Worm (Caenorhabditis elegans) whole organism, early embryonic: ENCODE measurements around the gene H37A05.2.

Experiments
- B0310.2 ChIP-seq: sonication (generic microtip); optimal IDR thresholded peaks from 2 replicates; lab custom pipeline; 2016; ENCODE audit warnings: mild to moderate bottlenecking, missing genetic modification characterization, missing compliant biosample characterization
- F13C5.2 ChIP-seq: sonication (generic microtip); optimal IDR thresholded peaks from 2 replicates; lab custom pipeline; 2017; ENCODE audit warnings: mild to moderate bottlenecking, missing genetic modification characterization, inconsistent platforms, missing compliant biosample characterization
- aly-1 ChIP-seq: sonication (generic microtip); optimal IDR thresholded peaks from 2 replicates; lab custom pipeline; 2016; ENCODE audit warnings: missing genetic modification characterization, missing compliant biosample characterization
- ama-1 ChIP-seq: fragments of 150-350 bp; optimal IDR thresholded peaks from 2 replicates; lab custom pipeline; 2014
- ceh-13 ChIP-seq: fragments of 200-800 bp; sonication (Bioruptor generic); optimal IDR thresholded peaks from 2 replicates; lab custom pipeline; 2018; ENCODE audit warnings: mild to moderate bottlenecking, missing genetic modification characterization, missing compliant biosample characterization
- ceh-36 ChIP-seq: sonication (generic microtip); optimal IDR thresholded peaks from 2 replicates; lab custom pipeline; 2016; ENCODE audit warnings: missing genetic modification characterization, inconsistent platforms, missing compliant biosample characterization
- ets-7 ChIP-seq: sonication (generic microtip); optimal IDR thresholded peaks from 2 replicates; lab custom pipeline; 2016; ENCODE audit warnings: missing genotype, missing genetic modification characterization, missing compliant biosample characterization
- flt-1 ChIP-seq: fragments of 200-800 bp; sonication (Bioruptor generic); IDR thresholded peaks from 2 replicates; pipeline ENCODE4 v1.3.6; 2022; ENCODE audit warnings: missing genetic modification characterization, missing compliant biosample characterization
- hmbx-1 ChIP-seq: sonication (generic microtip); optimal IDR thresholded peaks from 2 replicates; lab custom pipeline; 2016; ENCODE audit warnings: mild to moderate bottlenecking, missing genetic modification characterization, missing compliant biosample characterization
- hmg-4 ChIP-seq: fragments of 200-800 bp; sonication (Bioruptor generic); optimal IDR thresholded peaks from 2 replicates; lab custom pipeline; 2018; ENCODE audit warnings: mild to moderate bottlenecking, missing genetic modification characterization, missing compliant biosample characterization
- hnd-1 ChIP-seq: sonication (generic microtip); optimal IDR thresholded peaks from 2 replicates; lab custom pipeline; 2016; ENCODE audit warnings: missing genetic modification characterization, missing compliant biosample characterization
- pes-1 ChIP-seq: fragments of 200-800 bp; sonication (Bioruptor generic); IDR thresholded peaks from 2 replicates; pipeline ENCODE4 v1.3.6; 2022; ENCODE audit warnings: missing genetic modification reagents, missing genetic modification characterization, missing compliant biosample characterization
- scrt-1 ChIP-seq: fragments of 200-800 bp; sonication (Bioruptor generic); IDR thresholded peaks from 2 replicates; pipeline ENCODE4 v1.3.6; 2022; ENCODE audit warnings: missing genetic modification characterization, missing compliant biosample characterization
- sea-1 ChIP-seq: fragments of 200-800 bp; sonication (Bioruptor generic); conservative IDR thresholded peaks from 2 replicates; pipeline ENCODE4 v1.3.6; 2022; ENCODE audit warnings: missing genetic modification characterization, missing compliant biosample characterization
- tbx-11 ChIP-seq: fragments of 200-800 bp; sonication (Bioruptor generic); IDR thresholded peaks from 2 replicates; pipeline ENCODE4 v1.3.6; 2022; ENCODE audit warnings: missing genetic modification characterization, missing compliant biosample characterization
- tbx-37 ChIP-seq: fragments of 200-800 bp; sonication (Bioruptor generic); conservative IDR thresholded peaks from 2 replicates; pipeline ENCODE4 v1.3.6; 2022; ENCODE audit warnings: missing genetic modification reagents, missing genetic modification characterization, missing compliant biosample characterization
- tra-4 ChIP-seq: sonication (generic microtip); optimal IDR thresholded peaks from 2 replicates; lab custom pipeline; 2017; ENCODE audit warnings: missing genetic modification characterization, missing compliant biosample characterization

The H37A05.2 gene

DNA sequence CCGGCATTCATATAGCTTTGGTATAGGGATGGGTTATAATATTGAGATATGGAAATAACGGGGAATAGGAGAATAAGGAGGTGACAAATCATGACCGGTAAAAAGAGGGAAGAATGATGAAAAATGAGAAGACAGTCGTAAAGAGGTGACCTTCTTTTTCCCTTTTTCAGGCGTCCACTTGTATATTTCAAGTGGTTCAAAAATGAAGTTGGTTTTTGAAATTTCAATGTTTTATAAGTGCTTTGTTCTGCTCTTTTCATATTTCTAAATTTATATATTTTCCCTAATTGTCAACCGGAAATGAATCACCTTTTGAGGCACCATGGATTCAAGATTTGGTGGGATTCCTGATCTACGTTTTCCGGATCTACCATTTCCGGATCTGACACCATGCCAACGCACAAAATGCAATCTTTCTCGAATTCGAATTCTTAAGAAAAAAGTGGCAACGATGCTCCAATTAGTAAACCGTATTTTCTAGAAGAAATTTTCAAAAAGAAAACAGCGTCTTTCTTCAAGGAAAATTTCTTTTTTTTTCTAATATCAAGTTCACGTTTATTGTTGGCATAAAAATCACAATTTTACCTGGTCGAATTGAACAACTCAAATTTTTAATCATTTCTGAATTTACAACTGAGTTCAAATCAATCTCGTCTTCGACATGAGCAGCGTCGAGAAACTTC, 44.4 kb downstream of the H37A05.2 start, which contains the start of the genes F53F4.2 and F53F4.18:
F53F4.2 (minus strand) TSS at position 101 of the 683 bp plus-strand sequence.
F53F4.18 (plus strand) TSS at position 633 of the 683 bp plus-strand sequence.
- TF ChIP-seq tra-4 (tag; lab: Kevin White, UChicago) (no peak), ceh-36 (no peak), pes-1 (GFP tag; lab: Robert Waterston, UW) (no peak), F13C5.2 (tag; lab: Kevin White, UChicago) (no peak), tbx-11 (GFP tag; lab: Robert Waterston, UW) (no peak)

DNA sequence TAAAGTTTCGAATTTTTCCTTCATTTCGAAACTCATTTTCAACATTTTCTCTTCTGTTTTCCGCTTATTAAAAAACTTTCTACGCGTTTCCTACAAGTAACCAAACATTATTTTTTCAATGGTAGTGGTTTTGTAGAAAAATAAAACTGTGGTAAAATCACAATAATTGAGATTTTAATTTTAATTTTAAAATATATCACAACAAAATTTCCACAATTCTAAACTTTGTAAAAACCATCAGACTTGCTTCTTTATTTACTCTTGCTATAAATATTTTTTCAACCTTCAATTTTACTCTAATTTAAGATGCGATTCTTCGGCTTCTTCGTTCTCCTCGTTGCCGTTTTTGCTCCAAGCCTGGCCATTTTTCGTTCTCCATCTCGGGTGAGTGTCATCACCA, 46.1 kb downstream of the H37A05.2 start, which contains the start of gene F53F4.17:
F53F4.17 (plus strand) TSS at position 301 of the 400 bp plus-strand sequence.
- no peak for TF ChIP-seq ets-7 (tag; lab: Kevin White, UChicago)
- TF ChIP-seq scrt-1 (GFP tag; lab: Robert Waterston, UW): no peak
- no peak for TF ChIP-seq ceh-36
- no peak for TF ChIP-seq flt-1 (GFP tag; lab: Robert Waterston, UW)
- TF ChIP-seq aly-1: no peak
- no peak for TF ChIP-seq tbx-37 (GFP tag; lab: Robert Waterston, UW)
- TF ChIP-seq tra-4 (tag; lab: Kevin White, UChicago): no peak
- no peak for TF ChIP-seq hmbx-1 (tag; lab: Kevin White, UChicago)
- no peak for TF ChIP-seq sea-1 (GFP tag; lab: Robert Waterston, UW)
- TF ChIP-seq ceh-13: no peak
- no peak for TF ChIP-seq pes-1 (GFP tag; lab: Robert Waterston, UW)

DNA sequence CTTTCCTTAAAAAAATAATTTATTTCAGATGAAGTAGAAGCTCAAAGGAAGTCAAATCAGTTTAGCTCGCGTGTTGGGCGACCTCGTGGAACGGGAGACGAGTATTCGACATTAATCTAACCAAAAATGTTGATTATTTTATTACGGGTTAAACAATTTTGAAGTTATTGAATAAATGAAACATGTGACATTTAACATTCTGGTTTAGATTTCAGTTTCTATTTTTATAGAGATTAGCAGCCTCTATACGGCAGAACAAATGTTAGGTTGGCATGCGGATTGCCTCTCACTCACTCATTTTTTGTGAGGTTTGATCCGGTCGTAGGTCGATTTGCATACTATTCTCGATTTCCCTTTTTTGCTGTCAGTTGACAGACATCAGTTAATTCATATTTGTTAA, 49.6 kb downstream of the H37A05.2 start, which contains the start of gene F53F4.1:
F53F4.1 (plus strand) TSS at position 301 of the 400 bp plus-strand sequence.
- TF ChIP-seq tra-4 (tag; lab: Kevin White, UChicago) (no peak), ets-7 (tag; lab: Kevin White, UChicago) (no peak), scrt-1 (GFP tag; lab: Robert Waterston, UW) (no peak), pes-1 (GFP tag; lab: Robert Waterston, UW) (no peak), ama-1 (lab: Kevin White, UChicago) (no peak), ceh-13 (no peak), tbx-37 (GFP tag; lab: Robert Waterston, UW) (no peak), sea-1 (GFP tag; lab: Robert Waterston, UW) (no peak), hmg-4 (GFP tag; lab: Kevin White, UChicago) (no peak), flt-1 (GFP tag; lab: Robert Waterston, UW) (no peak), F13C5.2 (tag; lab: Kevin White, UChicago) (no peak), aly-1 (no peak), tbx-11 (GFP tag; lab: Robert Waterston, UW) (no peak), B0310.2 (tag; lab: Kevin White, UChicago) (no peak), hmbx-1 (tag; lab: Kevin White, UChicago) (no peak), hnd-1 (tag; lab: Kevin White, UChicago) (no peak), ceh-36 (no peak)

DNA sequence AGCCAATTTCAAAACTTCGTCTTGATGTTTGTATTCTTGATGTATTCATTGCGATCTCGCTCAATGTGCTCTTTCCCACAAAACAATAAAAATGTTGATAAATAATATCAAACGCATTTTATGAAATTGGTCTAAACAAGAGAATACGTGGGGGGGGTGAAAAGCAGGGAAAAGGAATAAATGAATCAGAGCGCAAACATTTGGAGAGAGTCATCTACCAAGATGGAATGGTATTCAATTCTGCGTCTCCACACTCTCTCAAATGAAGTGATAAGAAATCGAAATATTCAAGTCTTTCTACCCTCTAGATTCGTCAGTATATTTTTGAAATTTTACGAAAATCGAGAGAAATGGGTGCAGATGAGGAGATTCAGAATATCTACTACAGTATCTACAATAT, 53.4 kb downstream of the H37A05.2 start, which contains the start of gene C50B8.5:
C50B8.5 (plus strand) TSS at position 273 of the 400 bp plus-strand sequence.
- no peak for TF ChIP-seq hmbx-1 (tag; lab: Kevin White, UChicago)
